Fruit fly (Drosophila melanogaster) whole organism, embryonic: ENCODE data around the gene Slh.
A peak's percentile ranks its signal among the peaks of the same experiment; 100 is the strongest.

ENCODE experiments used
- CG10147 ChIP-seq: fragments of 200-800 bp; sonication (Bioruptor generic); optimal IDR thresholded peaks from 2 replicates; lab custom pipeline; 2019; ENCODE audit warnings: missing biosample characterization, mild to moderate bottlenecking, missing genetic modification characterization, moderate library complexity
- CG1603 ChIP-seq: fragments of 200-800 bp; sonication (Bioruptor generic); optimal IDR thresholded peaks from 2 replicates; lab custom pipeline; 2019; ENCODE audit warnings: missing biosample characterization, mild to moderate bottlenecking, missing genetic modification characterization, moderate library complexity
- CG32532 ChIP-seq: fragments of 200-800 bp; sonication (Bioruptor generic); IDR thresholded peaks from 2 replicates; pipeline ENCODE4 v1.3.6; 2022; ENCODE audit warnings: missing biosample characterization, missing genetic modification characterization
- CG4730 ChIP-seq: fragments of 200-800 bp; sonication (Bioruptor generic); IDR thresholded peaks from 2 replicates; pipeline ENCODE4 v1.3.6; 2022; ENCODE audit warnings: missing biosample characterization, missing genetic modification characterization
- Dip3 ChIP-seq: fragments of 200-800 bp; sonication (Bioruptor generic); optimal IDR thresholded peaks from 3 replicates; lab custom pipeline; 2016; ENCODE audit warnings: missing biosample characterization, missing genetic modification characterization
- Dref ChIP-seq: fragments of 200-800 bp; sonication (Bioruptor generic); IDR thresholded peaks from 2 replicates; pipeline ENCODE4 v1.3.6; 2022; ENCODE audit warnings: missing biosample characterization, missing genetic modification characterization
- E2f2 ChIP-seq: fragments of 200-800 bp; sonication (Bioruptor generic); IDR thresholded peaks from 2 replicates; pipeline ENCODE4 v1.3.6; 2022; ENCODE audit warnings: missing biosample characterization, missing genetic modification characterization
- Hr51 ChIP-seq, 2 experiments: fragments of 200-800 bp; sonication (Bioruptor generic); optimal IDR thresholded peaks; 2 replicates in 1 of 2; 3 replicates in 1 of 2; lab custom pipeline; 2016 to 2018; ENCODE audit warnings: missing biosample characterization in 2 of 2, missing genetic modification characterization in 2 of 2, mild to moderate bottlenecking in 1 of 2, moderate library complexity in 1 of 2
- Scr ChIP-seq: fragments of 200-800 bp; sonication (Bioruptor generic); IDR thresholded peaks from 2 replicates; pipeline ENCODE4 v1.3.6; 2022; ENCODE audit warnings: missing biosample characterization, missing genetic modification characterization; ENCODE audit not compliant: partially characterized antibody
- ems ChIP-seq: fragments of 200-800 bp; sonication (Bioruptor generic); optimal IDR thresholded peaks from 3 replicates; lab custom pipeline; 2016; ENCODE audit warnings: missing biosample characterization, missing genetic modification characterization
- pan ChIP-seq, 4 experiments: fragments of >200 bp in 3 of 4; fragments of 200-800 bp in 1 of 4; sonication (Bioruptor generic) in 1 of 4; optimal IDR thresholded peaks in 3 of 4; IDR thresholded peaks in 1 of 4; 2 replicates each; pipeline versions ENCODE4 v1.3.6 to Lab custom; 2017 to 2022; ENCODE audit warnings: missing biosample characterization in 2 of 4, missing genetic modification characterization in 2 of 4, mixed read lengths in 1 of 4
- wek ChIP-seq: fragments of 200-800 bp; sonication (Bioruptor generic); optimal IDR thresholded peaks from 3 replicates; lab custom pipeline; 2018; ENCODE audit warnings: missing biosample characterization, mild to moderate bottlenecking, missing genetic modification characterization, moderate library complexity

The Slh gene

dm6 chr2L:2438640-2439276, 53.7 kb downstream of the Slh start (continued):
- TF ChIP-seq CG10147 (GFP tag; lab: Kevin White, UChicago), result no peak
- TF ChIP-seq CG4730 (GFP tag; lab: Robert Waterston, UW), result no peak
- TF ChIP-seq wek (GFP tag; lab: Kevin White, UChicago), result no peak
- peak; percentile 13 for TF ChIP-seq CG1603 (tag; lab: Kevin White, UChicago)
- TF ChIP-seq ems (GFP tag; lab: Kevin White, UChicago), result no peak
- no peak for TF ChIP-seq CG32532
- TF ChIP-seq E2f2, result 0 out of 2 replicates have a peak, but pooled peaks have one; percentile 5
- no peak for TF ChIP-seq Scr
- no peak for TF ChIP-seq Hr51 (GFP tag; optimal IDR thresholded peaks at IDR 0.05; lab: Kevin White, UChicago)
- TF ChIP-seq pan (optimal IDR thresholded peaks at IDR 0.05; lab: Kevin White, UChicago), result peak in 1 of 2 experiments; percentile 1
- TF ChIP-seq pan (GFP tag; optimal IDR thresholded peaks at IDR 0.05 in 1 of 2, IDR thresholded peaks at IDR 0.05 in 1 of 2), result no peak
- no peak for TF ChIP-seq Dip3
- TF ChIP-seq Dref (GFP tag; lab: Robert Waterston, UW), result no peak
- TF ChIP-seq, all 482 proteins: peak for 12
